Worm (Caenorhabditis elegans) whole organism, young adult: ENCODE results near the gene vha-6.
A peak's percentile ranks its signal among the peaks of the same experiment; 100 is the strongest.

Experiments
- B0019.2 ChIP-seq: fragments of 200-800 bp; sonication (Bioruptor generic); conservative IDR thresholded peaks from 2 replicates; pipeline ENCODE4 v1.3.6; 2022; ENCODE audit warnings: missing genetic modification reagents, missing genetic modification characterization, missing compliant biosample characterization
- C17E4.6 ChIP-seq: fragments of 200-800 bp; sonication (Bioruptor generic); IDR thresholded peaks from 2 replicates; pipeline ENCODE4 v1.3.6; 2022; ENCODE audit warnings: missing genetic modification reagents, missing genetic modification characterization, missing compliant biosample characterization
- F10E7.11 ChIP-seq: sonication (generic microtip); optimal IDR thresholded peaks from 2 replicates; lab custom pipeline; 2017; ENCODE audit warnings: mild to moderate bottlenecking, missing genetic modification characterization, moderate library complexity, missing compliant biosample characterization
- F33H1.4 ChIP-seq: fragments of 200-800 bp; sonication (Bioruptor generic); IDR thresholded peaks from 2 replicates; pipeline ENCODE4 v1.3.6; 2022; ENCODE audit warnings: missing genetic modification reagents, missing genetic modification characterization, missing compliant biosample characterization
- K11D2.4 ChIP-seq: fragments of 200-800 bp; sonication (Bioruptor generic); IDR thresholded peaks from 2 replicates; pipeline ENCODE4 v1.3.6; 2022; ENCODE audit warnings: missing genetic modification reagents, missing genetic modification characterization, missing compliant biosample characterization
- Y53G8AR.9 ChIP-seq: fragments of 200-800 bp; sonication (Bioruptor generic); conservative IDR thresholded peaks from 2 replicates; pipeline ENCODE4 v1.3.6; 2022; ENCODE audit warnings: missing genetic modification reagents, missing genetic modification characterization, missing compliant biosample characterization
- akir-1 ChIP-seq: fragments of 200-800 bp; sonication (Bioruptor generic); optimal IDR thresholded peaks from 2 replicates; lab custom pipeline; 2018; ENCODE audit warnings: mild to moderate bottlenecking, missing genetic modification characterization, moderate library complexity, missing compliant biosample characterization
- aptf-3 ChIP-seq: fragments of 200-800 bp; sonication (Bioruptor generic); IDR thresholded peaks from 2 replicates; pipeline ENCODE4 v1.3.6; 2022; ENCODE audit warnings: missing genetic modification characterization, missing compliant biosample characterization
- atf-7 ChIP-seq: sonication (generic microtip); optimal IDR thresholded peaks from 2 replicates; lab custom pipeline; 2017; ENCODE audit warnings: mild to moderate bottlenecking, missing genetic modification characterization, missing compliant biosample characterization
- athp-1 ChIP-seq: sonication (generic microtip); optimal IDR thresholded peaks from 2 replicates; lab custom pipeline; 2017; ENCODE audit warnings: mild to moderate bottlenecking, missing genetic modification characterization, missing compliant biosample characterization
- attf-5 ChIP-seq: fragments of 200-800 bp; sonication (Bioruptor generic); optimal IDR thresholded peaks from 2 replicates; lab custom pipeline; 2018; ENCODE audit warnings: mild to moderate bottlenecking, missing genetic modification characterization, missing compliant biosample characterization
- bed-2 ChIP-seq: fragments of 200-800 bp; sonication (Bioruptor generic); IDR thresholded peaks from 2 replicates; pipeline ENCODE4 v1.3.6; 2022; ENCODE audit warnings: missing genetic modification reagents, missing genetic modification characterization, missing compliant biosample characterization
- cebp-1 ChIP-seq, 2 experiments: fragments of 200-800 bp in 1 of 2; sonication (Bioruptor generic) in 1 of 2; sonication (generic microtip) in 1 of 2; IDR thresholded peaks in 1 of 2; optimal IDR thresholded peaks in 1 of 2; 2 replicates each; pipeline versions ENCODE4 v1.3.6 to Lab custom; 2017 to 2022; ENCODE audit warnings: missing compliant biosample characterization in 2 of 2, missing genetic modification characterization in 2 of 2, mild to moderate bottlenecking in 1 of 2, missing genetic modification reagents in 1 of 2, moderate library complexity in 1 of 2
- ceh-100 ChIP-seq: fragments of 200-800 bp; sonication (Bioruptor generic); IDR thresholded peaks from 2 replicates; pipeline ENCODE4 v1.3.6; 2022; ENCODE audit warnings: missing genetic modification reagents, missing genetic modification characterization, missing compliant biosample characterization
- ceh-27 ChIP-seq: fragments of 200-800 bp; sonication (Bioruptor generic); optimal IDR thresholded peaks from 2 replicates; lab custom pipeline; 2018; ENCODE audit warnings: mild to moderate bottlenecking, missing genetic modification characterization, moderate library complexity, missing compliant biosample characterization
- ceh-40 ChIP-seq: fragments of 200-800 bp; sonication (Bioruptor generic); IDR thresholded peaks from 2 replicates; pipeline ENCODE4 v1.3.6; 2022; ENCODE audit warnings: missing genetic modification characterization, missing compliant biosample characterization
- chd-7 ChIP-seq: sonication (generic microtip); optimal IDR thresholded peaks from 2 replicates; lab custom pipeline; 2016; ENCODE audit warnings: mild to moderate bottlenecking, missing genetic modification characterization, moderate library complexity, missing compliant biosample characterization
- dox-1 ChIP-seq: fragments of 200-800 bp; sonication (Bioruptor generic); IDR thresholded peaks from 2 replicates; pipeline ENCODE4 v1.3.6; 2022; ENCODE audit warnings: missing genetic modification reagents, missing genetic modification characterization, missing compliant biosample characterization
- efl-1 ChIP-seq: fragments of 150-350 bp; optimal IDR thresholded peaks from 2 replicates; lab custom pipeline; 2014; ENCODE audit warnings: missing biosample characterization, missing genetic modification reagents, missing genetic modification characterization
- egl-18 ChIP-seq: fragments of 200-800 bp; sonication (Bioruptor generic); IDR thresholded peaks from 2 replicates; pipeline ENCODE4 v1.3.6; 2022; ENCODE audit warnings: missing genetic modification reagents, missing genetic modification characterization, missing compliant biosample characterization
- egl-44 ChIP-seq: fragments of 200-800 bp; sonication (Bioruptor generic); IDR thresholded peaks from 2 replicates; pipeline ENCODE4 v1.3.6; 2022; ENCODE audit warnings: missing genetic modification reagents, missing genetic modification characterization, missing compliant biosample characterization
- ets-4 ChIP-seq: fragments of 200-800 bp; sonication (Bioruptor generic); optimal IDR thresholded peaks from 2 replicates; lab custom pipeline; 2018; ENCODE audit warnings: mild to moderate bottlenecking, missing genetic modification characterization, missing compliant biosample characterization
- gei-17 ChIP-seq: fragments of 200-800 bp; sonication (Bioruptor generic); optimal IDR thresholded peaks from 2 replicates; lab custom pipeline; 2018; ENCODE audit warnings: mild to moderate bottlenecking, missing genetic modification characterization, missing compliant biosample characterization
- hlh-12 ChIP-seq: sonication (generic microtip); optimal IDR thresholded peaks from 2 replicates; lab custom pipeline; 2016; ENCODE audit warnings: missing genetic modification characterization, missing compliant biosample characterization
- hlh-26 ChIP-seq: fragments of 200-800 bp; sonication (Bioruptor generic); conservative IDR thresholded peaks from 2 replicates; pipeline ENCODE4 v1.3.6; 2022; ENCODE audit warnings: missing genetic modification reagents, missing genetic modification characterization, missing compliant biosample characterization
- hrde-1 ChIP-seq: sonication (generic microtip); optimal IDR thresholded peaks from 2 replicates; lab custom pipeline; 2016; ENCODE audit warnings: missing genetic modification characterization, mild to moderate bottlenecking, missing compliant biosample characterization, moderate library complexity, missing genotype, missing genetic modification reagents, borderline replicate concordance
- lag-1 ChIP-seq: fragments of 200-800 bp; sonication (Bioruptor generic); IDR thresholded peaks from 2 replicates; pipeline ENCODE4 v1.3.6; 2022; ENCODE audit warnings: missing genetic modification reagents, missing genetic modification characterization, missing compliant biosample characterization
- let-526 ChIP-seq: fragments of 200-800 bp; sonication (Bioruptor generic); IDR thresholded peaks from 2 replicates; pipeline ENCODE4 v1.3.6; 2022; ENCODE audit warnings: missing genetic modification reagents, missing genetic modification characterization, missing compliant biosample characterization
- let-607 ChIP-seq, 2 experiments: fragments of 200-800 bp in 1 of 2; sonication (Bioruptor generic) in 1 of 2; sonication (generic microtip) in 1 of 2; optimal IDR thresholded peaks; 2 replicates each; lab custom pipeline; 2016 to 2018; ENCODE audit warnings: mild to moderate bottlenecking in 2 of 2, missing compliant biosample characterization in 2 of 2, missing genetic modification characterization in 2 of 2, moderate library complexity in 2 of 2, missing genotype in 1 of 2
- lin-40 ChIP-seq: sonication (generic microtip); optimal IDR thresholded peaks from 2 replicates; lab custom pipeline; 2016; ENCODE audit warnings: missing genetic modification characterization, mild to moderate bottlenecking, missing compliant biosample characterization, missing genotype, missing genetic modification reagents
- lin-54 ChIP-seq: fragments of 200-800 bp; sonication (Bioruptor generic); optimal IDR thresholded peaks from 2 replicates; lab custom pipeline; 2018; ENCODE audit warnings: mild to moderate bottlenecking, missing genetic modification characterization, missing compliant biosample characterization
- lir-1 ChIP-seq: fragments of 200-800 bp; sonication (Bioruptor generic); conservative IDR thresholded peaks from 2 replicates; pipeline ENCODE4 v1.3.6; 2022; ENCODE audit warnings: missing genetic modification reagents, missing genetic modification characterization, missing compliant biosample characterization
- madf-10 ChIP-seq: sonication (generic microtip); optimal IDR thresholded peaks from 2 replicates; lab custom pipeline; 2016; ENCODE audit warnings: mild to moderate bottlenecking, missing genetic modification characterization, missing compliant biosample characterization
- madf-8 ChIP-seq: fragments of 200-800 bp; sonication (Bioruptor generic); conservative IDR thresholded peaks from 2 replicates; pipeline ENCODE4 v1.3.6; 2022; ENCODE audit warnings: missing genetic modification reagents, missing genetic modification characterization, missing compliant biosample characterization
- mel-28 ChIP-seq: sonication (generic microtip); optimal IDR thresholded peaks from 2 replicates; lab custom pipeline; 2016; ENCODE audit warnings: borderline replicate concordance, mild to moderate bottlenecking, missing genetic modification characterization, missing compliant biosample characterization
- nfya-2 ChIP-seq: fragments of 200-800 bp; sonication (Bioruptor generic); IDR thresholded peaks from 2 replicates; pipeline ENCODE4 v1.3.6; 2022; ENCODE audit warnings: missing genetic modification reagents, missing genetic modification characterization, missing compliant biosample characterization
- nfyb-1 ChIP-seq: fragments of 200-800 bp; sonication (Bioruptor generic); IDR thresholded peaks from 2 replicates; pipeline ENCODE4 v1.3.6; 2022; ENCODE audit warnings: missing genetic modification reagents, missing genetic modification characterization, missing compliant biosample characterization
- nhr-80 ChIP-seq: sonication (generic microtip); optimal IDR thresholded peaks from 2 replicates; lab custom pipeline; 2016; ENCODE audit warnings: missing genetic modification characterization, missing compliant biosample characterization
- rpc-1 ChIP-seq, 2 experiments: fragments of 150-350 bp in 1 of 2; sonication (generic microtip) in 1 of 2; optimal IDR thresholded peaks; 2 replicates each; lab custom pipeline; 2014 to 2018; ENCODE audit warnings: missing biosample characterization in 1 of 2, missing genetic modification characterization in 1 of 2, missing genetic modification reagents in 1 of 2, missing genotype in 1 of 2
- snpc-1.3 ChIP-seq: sonication (generic microtip); optimal IDR thresholded peaks from 2 replicates; lab custom pipeline; 2017; ENCODE audit warnings: missing genetic modification characterization, mild to moderate bottlenecking, missing compliant biosample characterization, antibody characterized with exemption, moderate library complexity, missing genotype, missing genetic modification reagents; ENCODE audit not compliant: insufficient read depth
- snpc-3.4 ChIP-seq: sonication (generic microtip); optimal IDR thresholded peaks from 2 replicates; lab custom pipeline; 2017; ENCODE audit warnings: missing genetic modification characterization, mild to moderate bottlenecking, missing compliant biosample characterization, antibody characterized with exemption, moderate library complexity, missing genotype, missing genetic modification reagents
- sptf-2 ChIP-seq: fragments of 200-800 bp; sonication (Bioruptor generic); optimal IDR thresholded peaks from 2 replicates; lab custom pipeline; 2018; ENCODE audit warnings: mild to moderate bottlenecking, missing genetic modification characterization, missing compliant biosample characterization
- tbp1 ChIP-seq: fragments of 200-800 bp; sonication (Bioruptor generic); optimal IDR thresholded peaks from 2 replicates; lab custom pipeline; 2018; ENCODE audit warnings: mild to moderate bottlenecking, missing genetic modification characterization, missing compliant biosample characterization
- tlf-1 ChIP-seq: fragments of 200-800 bp; sonication (Bioruptor generic); optimal IDR thresholded peaks from 2 replicates; lab custom pipeline; 2018; ENCODE audit warnings: mild to moderate bottlenecking, missing genetic modification characterization, missing compliant biosample characterization
- xnd-1 ChIP-seq: sonication (generic microtip); optimal IDR thresholded peaks from 2 replicates; lab custom pipeline; 2016; ENCODE audit warnings: missing genotype, missing genetic modification reagents, missing genetic modification characterization, missing compliant biosample characterization
- ztf-26 ChIP-seq: sonication (generic microtip); optimal IDR thresholded peaks from 2 replicates; lab custom pipeline; 2017; ENCODE audit warnings: missing genetic modification characterization, missing compliant biosample characterization
- ztf-28 ChIP-seq: fragments of 200-800 bp; sonication (Bioruptor generic); IDR thresholded peaks from 2 replicates; pipeline ENCODE4 v1.3.6; 2022; ENCODE audit warnings: missing genetic modification reagents, missing genetic modification characterization, missing compliant biosample characterization

vha-6 gene

DNA sequence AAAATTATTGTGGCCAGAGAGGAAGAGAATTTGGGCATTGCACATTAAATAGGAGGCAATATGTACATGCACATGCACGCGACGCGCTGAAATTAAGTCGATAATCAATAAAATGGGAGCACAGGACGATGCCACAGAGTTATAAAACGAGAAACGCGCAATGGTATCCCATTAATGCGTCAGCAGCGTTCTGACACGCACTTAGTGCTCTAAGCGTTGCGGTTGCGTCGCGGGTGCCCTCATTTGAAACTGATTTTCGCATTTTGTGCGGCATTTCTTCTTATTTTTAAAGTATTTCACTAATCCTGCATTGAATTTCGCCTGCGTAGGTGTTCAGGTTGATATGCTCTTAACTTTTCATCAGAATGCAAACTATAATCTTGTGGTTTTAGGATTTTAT, 14.8 kb upstream of the vha-6 start, which contains the start of gene rsp-1 (continued):
- peak; percentile 54 to 73 for TF ChIP-seq let-607 (tag; optimal IDR thresholded peaks at IDR 0.05; lab: Kevin White, UChicago)
- peak; percentile 4 for TF ChIP-seq sptf-2 (GFP tag; lab: Kevin White, UChicago)
- TF ChIP-seq lir-1 (GFP tag; lab: Robert Waterston, UW), result 0 out of 2 replicates have a peak, but pooled peaks have one; percentile 39
- peak; percentile 76 for TF ChIP-seq F33H1.4 (GFP tag; lab: Robert Waterston, UW)
- TF ChIP-seq snpc-3.4, result peak; percentile 81
- peak; percentile 71 for TF ChIP-seq ztf-26 (tag; lab: Kevin White, UChicago)
- TF ChIP-seq snpc-1.3, result peak; percentile 72
- TF ChIP-seq madf-8 (GFP tag; lab: Robert Waterston, UW), result peak; percentile 57
- TF ChIP-seq let-526 (GFP tag; lab: Robert Waterston, UW), result peak; percentile 79
- peak; percentile 85 for TF ChIP-seq ceh-27 (GFP tag; lab: Kevin White, UChicago)
- no peak for TF ChIP-seq akir-1 (GFP tag; lab: Kevin White, UChicago)
- no peak for TF ChIP-seq hlh-12
- no peak for TF ChIP-seq rpc-1 (optimal IDR thresholded peaks at IDR 0.05; lab: Kevin White, UChicago)
- TF ChIP-seq rpc-1 (tag; optimal IDR thresholded peaks at IDR 0.05; lab: Kevin White, UChicago), result no peak
- TF ChIP-seq Y53G8AR.9 (GFP tag; lab: Robert Waterston, UW), result peak; percentile 93
- TF ChIP-seq attf-5 (GFP tag; lab: Kevin White, UChicago), result peak; percentile 98
- no peak for TF ChIP-seq mel-28 (tag; lab: Kevin White, UChicago)
- TF ChIP-seq hlh-26, result no peak
- TF ChIP-seq tlf-1 (GFP tag; lab: Kevin White, UChicago), result peak; percentile 87
- TF ChIP-seq egl-44 (GFP tag; lab: Robert Waterston, UW), result 0 out of 2 replicates have a peak, but pooled peaks have one; percentile 29
- 0 out of 2 replicates have a peak, but pooled peaks have one; percentile 30 for TF ChIP-seq egl-18 (GFP tag; lab: Robert Waterston, UW)
- TF ChIP-seq madf-10 (tag; lab: Kevin White, UChicago), result peak; percentile 80
- peak; percentile 64 for TF ChIP-seq chd-7 (tag; lab: Kevin White, UChicago)
- TF ChIP-seq lin-40 (tag; lab: Kevin White, UChicago), result peak; percentile 88
- 0 out of 2 replicates have a peak, but pooled peaks have one; percentile 49 for TF ChIP-seq ztf-28 (GFP tag; lab: Robert Waterston, UW)
- TF ChIP-seq hrde-1 (tag; lab: Kevin White, UChicago), result peak; percentile 36
- no peak for TF ChIP-seq aptf-3
- peak; percentile 93 for TF ChIP-seq lin-54 (GFP tag; lab: Kevin White, UChicago)
- TF ChIP-seq B0019.2, result peak; percentile 67; the same call in 1 of the 2 replicates
- TF ChIP-seq tbp1, result peak; percentile 72
- no peak for TF ChIP-seq ceh-40 (GFP tag; lab: Robert Waterston, UW)
- peak; percentile 69 for TF ChIP-seq C17E4.6 (GFP tag; lab: Robert Waterston, UW)
- TF ChIP-seq nfya-2, result no peak
- TF ChIP-seq athp-1 (tag; lab: Kevin White, UChicago), result peak; percentile 82
- peak; percentile 78 for TF ChIP-seq ceh-100 (GFP tag; lab: Robert Waterston, UW)
- TF ChIP-seq efl-1 (GFP tag; lab: Kevin White, UChicago), result peak; percentile 60
- TF ChIP-seq dox-1, result peak; percentile 95
- TF ChIP-seq gei-17 (GFP tag; lab: Kevin White, UChicago), result peak; percentile 43
- no peak for TF ChIP-seq F10E7.11
- peak; percentile 40 for TF ChIP-seq ets-4
- peak; percentile 95 for TF ChIP-seq nhr-80 (tag; lab: Kevin White, UChicago)
- TF ChIP-seq bed-2, result no peak
- peak; percentile 86 for TF ChIP-seq nfyb-1 (GFP tag; lab: Robert Waterston, UW)
- TF ChIP-seq lag-1, result 0 out of 2 replicates have a peak, but pooled peaks have one; percentile 48
- peak; percentile 88 for TF ChIP-seq K11D2.4 (GFP tag; lab: Robert Waterston, UW)
- TF ChIP-seq atf-7, result peak; percentile 66
- TF ChIP-seq xnd-1, result peak; percentile 46
- peak; percentile 52 for TF ChIP-seq cebp-1 (GFP tag; IDR thresholded peaks at IDR 0.05; lab: Robert Waterston, UW)
- peak; percentile 89 for TF ChIP-seq cebp-1 (tag; optimal IDR thresholded peaks at IDR 0.05; lab: Kevin White, UChicago)
